Worm (Caenorhabditis elegans) whole organism, L4/young adult: Measurements from ENCODE around the gene ZK616.8.

Experiments
- W03F9.2 ChIP-seq: fragments of 150-350 bp; optimal IDR thresholded peaks from 2 replicates; lab custom pipeline; 2014; ENCODE audit warnings: missing biosample characterization, missing genetic modification characterization
- dao-5 ChIP-seq: sonication (generic microtip); optimal IDR thresholded peaks from 2 replicates; lab custom pipeline; 2016; ENCODE audit warnings: missing genotype, missing genetic modification characterization, moderate library complexity, missing compliant biosample characterization
- him-1 ChIP-seq: sonication (generic microtip); optimal IDR thresholded peaks from 2 replicates; lab custom pipeline; 2016; ENCODE audit warnings: missing genotype, missing genetic modification reagents, missing genetic modification characterization, missing compliant biosample characterization

DNA sequence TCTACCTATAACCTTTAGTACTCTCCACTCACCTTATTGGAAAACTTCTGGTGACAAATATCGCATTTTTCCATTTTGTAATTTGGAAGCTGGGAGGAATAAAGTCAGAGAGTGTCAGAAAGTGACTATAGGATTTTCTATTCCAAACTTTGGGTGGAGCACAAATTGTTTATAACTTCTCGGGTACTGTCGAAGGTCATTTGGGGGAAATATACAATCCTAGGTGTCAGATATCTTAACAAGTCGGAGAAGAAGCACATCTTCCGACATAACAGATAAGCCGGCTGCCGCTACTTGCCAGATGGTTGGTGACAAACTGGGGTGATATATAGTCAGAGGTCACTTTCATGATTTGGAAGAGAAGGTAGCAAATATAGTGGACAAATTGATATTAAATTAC lies 7.1 kb upstream of the ZK616.8 start, which contains the start of gene ehn-3:
- no peak for TF ChIP-seq him-1 (tag; lab: Kevin White, UChicago)
- no peak for TF ChIP-seq dao-5
- no peak for TF ChIP-seq W03F9.2 (tag; lab: Kevin White, UChicago)
